Worm (Caenorhabditis elegans): Measurements from ENCODE around the gene sre-38.

The sre-38 gene

DNA sequence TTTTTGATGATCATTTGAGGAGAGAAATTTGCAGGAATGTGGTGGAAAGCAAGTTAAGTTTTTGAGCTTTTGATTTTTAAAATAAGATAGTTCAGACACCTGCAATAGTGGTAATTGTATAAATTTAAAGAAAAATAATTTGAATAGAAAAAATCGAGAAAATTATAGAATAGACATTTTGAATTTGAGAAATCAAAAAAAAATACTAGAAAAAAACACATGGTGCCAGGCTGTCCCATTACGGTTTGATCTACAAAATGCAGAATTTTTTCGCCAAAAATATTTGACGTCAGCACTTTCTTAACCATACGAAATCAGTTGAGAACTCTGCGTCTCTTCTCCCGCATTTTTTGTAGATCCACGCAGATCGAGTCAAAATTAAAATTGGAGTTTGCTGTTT, 39.9 kb upstream of the sre-38 start, which contains the start of gene sre-27:
sre-27 (minus strand) TSS at position 101 of the 400 bp plus-strand sequence.
- TF ChIP-seq nhr-23 (tag; optimal IDR thresholded peaks at IDR 0.05): no peak
- no peak for TF ChIP-seq R02D3.7 (tag; optimal IDR thresholded peaks at IDR 0.05)
- no peak for TF ChIP-seq lin-15B (tag; optimal IDR thresholded peaks at IDR 0.05)
- TF ChIP-seq ama-1 (optimal IDR thresholded peaks at IDR 0.05): no peak
- TF ChIP-seq ztf-4 (tag; optimal IDR thresholded peaks at IDR 0.05): no peak
- TF ChIP-seq ZK546.5 (tag; optimal IDR thresholded peaks at IDR 0.05): no peak
- no peak for TF ChIP-seq elt-3 (tag; optimal IDR thresholded peaks at IDR 0.05)
- no peak for TF ChIP-seq ceh-9 (tag; optimal IDR thresholded peaks at IDR 0.05)
- TF ChIP-seq skn-1 (tag; optimal IDR thresholded peaks at IDR 0.05): no peak
- no peak for TF ChIP-seq nhr-77 (tag; optimal IDR thresholded peaks at IDR 0.05)
- TF ChIP-seq nhr-76 (tag; optimal IDR thresholded peaks at IDR 0.05): no peak

ce11 chrII:12417996-12418395, 39.4 kb upstream of the sre-38 start:
- TF ChIP-seq snpc-4 (tag; optimal IDR thresholded peaks at IDR 0.05) (no peak), unc-62 (GFP tag; optimal IDR thresholded peaks at IDR 0.05) (no peak), zag-1 (tag; optimal IDR thresholded peaks at IDR 0.05) (no peak), lin-15B (tag; optimal IDR thresholded peaks at IDR 0.05) (no peak), ztf-4 (tag; optimal IDR thresholded peaks at IDR 0.05) (no peak), nhr-12 (tag; optimal IDR thresholded peaks at IDR 0.05) (no peak), nhr-28 (tag; optimal IDR thresholded peaks at IDR 0.05) (no peak), fos-1 (tag; optimal IDR thresholded peaks at IDR 0.05) (no peak), ama-1 (optimal IDR thresholded peaks at IDR 0.05) (no peak), sea-2 (GFP tag; optimal IDR thresholded peaks at IDR 0.05) (no peak)

- TF ChIP-seq fkh-10 (GFP tag; optimal IDR thresholded peaks at IDR 0.05) (no peak), eor-1 (tag; optimal IDR thresholded peaks at IDR 0.05) (no peak), ceh-16 (tag; optimal IDR thresholded peaks at IDR 0.05) (no peak), ceh-9 (tag; optimal IDR thresholded peaks at IDR 0.05) (no peak), sea-2 (GFP tag; optimal IDR thresholded peaks at IDR 0.05) (no peak), nhr-76 (tag; optimal IDR thresholded peaks at IDR 0.05) (no peak), ceh-28 (tag; optimal IDR thresholded peaks at IDR 0.05) (no peak), egl-27 (tag; optimal IDR thresholded peaks at IDR 0.05) (no peak)
These were observed 36.9 kb upstream of the sre-38 start, which contains the start of gene sre-26 for ce11 chrII:12420486-12420885. TSS of gene sre-26 (minus strand) at chrII:12420586.

DNA sequence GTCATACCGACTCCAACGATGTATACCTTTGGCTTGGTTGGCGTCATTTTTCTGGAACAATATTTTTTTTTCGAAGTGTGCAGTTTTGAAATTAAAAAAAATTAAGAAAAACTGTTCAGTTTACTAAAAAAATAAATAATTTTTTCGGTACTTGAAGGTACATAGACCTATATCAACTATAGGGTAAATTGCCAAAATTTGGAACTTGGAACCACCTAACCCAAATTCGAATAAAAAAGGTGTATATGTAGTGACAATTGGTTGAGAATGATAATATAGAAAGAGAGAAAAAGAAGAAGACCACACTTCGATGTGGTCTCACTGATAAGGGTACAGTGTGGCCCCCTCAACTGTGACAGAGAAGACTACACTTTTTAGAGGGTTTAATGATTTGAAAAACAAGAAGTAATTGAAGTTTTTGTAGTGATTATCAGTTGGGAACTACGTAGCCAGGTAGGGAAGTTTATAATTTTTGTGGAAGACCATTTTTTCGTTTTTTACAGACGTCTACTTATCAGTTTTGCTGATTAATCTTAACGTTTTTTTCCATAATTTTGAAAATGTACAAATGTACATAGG, 31.6 kb upstream of the sre-38 start, which contains the start of gene daf-22:
daf-22 (minus strand) TSS at position 51 of the 579 bp plus-strand sequence.
- TF ChIP-seq ceh-16 (tag; optimal IDR thresholded peaks at IDR 0.05) (no peak), nfya-1 (tag; optimal IDR thresholded peaks at IDR 0.05; ENCODE audit: insufficient read depth) (peak; percentile 19), nhr-237 (tag; optimal IDR thresholded peaks at IDR 0.05) (no peak), jun-1 (tag; optimal IDR thresholded peaks at IDR 0.05) (peak; percentile 49), elt-2 (tag; optimal IDR thresholded peaks at IDR 0.05) (peak; percentile 98), pha-4 (tag; optimal IDR thresholded peaks at IDR 0.05) (peak; percentile 37), egl-5 (tag; optimal IDR thresholded peaks at IDR 0.05) (no peak), pqm-1 (tag; optimal IDR thresholded peaks at IDR 0.05) (peak; percentile 93), lsy-12 (tag; optimal IDR thresholded peaks at IDR 0.05) (no peak), nhr-28 (tag; optimal IDR thresholded peaks at IDR 0.05) (no peak), ama-1 (optimal IDR thresholded peaks at IDR 0.05) (no peak)

ce11 chrII:12429743-12430142, 27.6 kb upstream of the sre-38 start, which contains the start of gene Y57A10C.8:
TSS of gene Y57A10C.8 (minus strand) at chrII:12429843.
- TF ChIP-seq hmg-11 (tag; optimal IDR thresholded peaks at IDR 0.05) (no peak), ama-1 (optimal IDR thresholded peaks at IDR 0.05) (no peak), nhr-77 (tag; optimal IDR thresholded peaks at IDR 0.05) (no peak), daf-12 (tag; optimal IDR thresholded peaks at IDR 0.05) (no peak), skn-1 (tag; optimal IDR thresholded peaks at IDR 0.05) (no peak), ceh-28 (tag; optimal IDR thresholded peaks at IDR 0.05) (no peak), sea-2 (GFP tag; optimal IDR thresholded peaks at IDR 0.05) (no peak), lin-15B (tag; optimal IDR thresholded peaks at IDR 0.05) (no peak), unc-39 (tag; optimal IDR thresholded peaks at IDR 0.05) (no peak), ceh-9 (tag; optimal IDR thresholded peaks at IDR 0.05) (no peak)

Measured in whole organism, L3 larva.